Fruit fly (Drosophila melanogaster): ENCODE data around the gene mthl7.

mthl7 gene

DNA sequence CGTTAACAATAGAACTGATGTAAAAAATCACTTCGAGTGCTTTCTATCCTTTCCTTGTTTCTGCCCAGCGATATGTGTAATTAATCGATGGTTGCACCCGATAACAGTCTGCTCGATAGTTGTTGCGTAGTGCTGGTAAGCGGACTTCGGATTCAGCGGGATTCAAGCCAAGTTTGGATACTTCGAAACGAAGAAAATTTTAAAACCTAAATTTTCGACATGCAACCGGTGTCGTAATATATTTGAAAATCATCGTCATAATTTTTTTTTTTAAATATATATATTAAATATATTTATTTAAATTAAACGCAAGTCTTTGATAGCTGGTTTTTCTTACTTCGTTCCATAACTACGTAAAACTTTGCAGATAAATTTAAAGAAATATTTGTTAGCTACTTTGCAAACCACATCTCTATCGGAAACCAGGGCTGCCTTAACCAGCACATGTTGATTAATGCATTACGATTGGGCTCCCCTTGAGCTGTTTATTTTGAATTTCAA is 17.5 kb upstream of the mthl7 start, which contains the start of the genes UbcE2M and Dhps (continued):
- peak; percentile 3 for TF ChIP-seq CG6654 (GFP tag; optimal IDR thresholded peaks at IDR 0.05)
- no peak for TF ChIP-seq Mes4 (GFP tag; optimal IDR thresholded peaks at IDR 0.05)
- TF ChIP-seq HmgD (GFP tag; optimal IDR thresholded peaks at IDR 0.05), result peak; percentile 32
- TF ChIP-seq Oli (tag; optimal IDR thresholded peaks at IDR 0.05), result peak; percentile 65
- TF ChIP-seq inv (GFP tag; IDR thresholded peaks at IDR 0.05; ENCODE audit: partially characterized antibody), result peak; percentile 70
- peak; percentile 72 for TF ChIP-seq CG13296 (GFP tag; optimal IDR thresholded peaks at IDR 0.05)
- peak; percentile 76; the same call in 2 of the 3 replicates for TF ChIP-seq Opbp (GFP tag; IDR thresholded peaks at IDR 0.05; ENCODE audit: partially characterized antibody)
- TF ChIP-seq CG17328 (GFP tag; IDR thresholded peaks at IDR 0.05), result no peak
- TF ChIP-seq lmd (GFP tag; IDR thresholded peaks at IDR 0.05), result peak; percentile 61
- TF ChIP-seq CG33213 (GFP tag; optimal IDR thresholded peaks at IDR 0.05), result no peak
- TF ChIP-seq CG2120 (GFP tag; optimal IDR thresholded peaks at IDR 0.05), result peak; percentile 82
- TF ChIP-seq Hr39 (optimal IDR thresholded peaks at IDR 0.05), result no peak
- peak; percentile 78 for TF ChIP-seq CG4328 (GFP tag; optimal IDR thresholded peaks at IDR 0.05)
- peak; percentile 80 for TF ChIP-seq Dek (tag; optimal IDR thresholded peaks at IDR 0.05)
- TF ChIP-seq CG1024 (GFP tag; IDR thresholded peaks at IDR 0.05), result no peak
- TF ChIP-seq NC2α (GFP tag; optimal IDR thresholded peaks at IDR 0.05), result no peak
- peak; percentile 49 for TF ChIP-seq Hsf (GFP tag; optimal IDR thresholded peaks at IDR 0.05)
- no peak for TF ChIP-seq CG12219 (GFP tag; optimal IDR thresholded peaks at IDR 0.05)
- TF ChIP-seq HmgZ (tag; optimal IDR thresholded peaks at IDR 0.05), result peak; percentile 70
- peak; percentile 84 for TF ChIP-seq amos (GFP tag; IDR thresholded peaks at IDR 0.05; ENCODE audit: partially characterized antibody)
- TF ChIP-seq CrebB (tag; optimal IDR thresholded peaks at IDR 0.05), result no peak
- no peak for TF ChIP-seq C15 (GFP tag; IDR thresholded peaks at IDR 0.05)
- no peak for TF ChIP-seq CG11398 (GFP tag; optimal IDR thresholded peaks at IDR 0.05)
- peak; percentile 2 for TF ChIP-seq tup (GFP tag; optimal IDR thresholded peaks at IDR 0.05)
- peak; percentile 9 for TF ChIP-seq CG1647 (GFP tag; optimal IDR thresholded peaks at IDR 0.05)
- TF ChIP-seq vvl (GFP tag; IDR thresholded peaks at IDR 0.05), result peak; percentile 37; the same call in 1 of the 2 replicates
- TF ChIP-seq stwl (tag; optimal IDR thresholded peaks at IDR 0.05), result peak; percentile 81
- peak; percentile 51 for TF ChIP-seq CG3995 (GFP tag; optimal IDR thresholded peaks at IDR 0.05)
- peak; percentile 10 for TF ChIP-seq tx (GFP tag; optimal IDR thresholded peaks at IDR 0.05)
- TF ChIP-seq gro (GFP tag; optimal IDR thresholded peaks at IDR 0.05), result no peak
- peak; percentile 19 for TF ChIP-seq Hand (GFP tag; optimal IDR thresholded peaks at IDR 0.05)
- TF ChIP-seq ac (GFP tag; optimal IDR thresholded peaks at IDR 0.05), result no peak
- TF ChIP-seq Asciz (GFP tag; optimal IDR thresholded peaks at IDR 0.05), result no peak
- TF ChIP-seq CG17802 (tag; optimal IDR thresholded peaks at IDR 0.05), result peak; percentile 16
- no peak for TF ChIP-seq disco-r (GFP tag; optimal IDR thresholded peaks at IDR 0.05)
- TF ChIP-seq ftz-f1 (GFP tag; optimal IDR thresholded peaks at IDR 0.05), result no peak
- peak; percentile 56 for TF ChIP-seq HLH54F (GFP tag; optimal IDR thresholded peaks at IDR 0.05)
- peak; percentile 48; the same call in 1 of the 2 replicates for TF ChIP-seq CG14014 (GFP tag; IDR thresholded peaks at IDR 0.05)
- TF ChIP-seq CG18476 (GFP tag; optimal IDR thresholded peaks at IDR 0.05), result peak; percentile 14
- TF ChIP-seq jigr1 (GFP tag; IDR thresholded peaks at IDR 0.05), result peak; percentile 60; the same call in 1 of the 3 replicates
- TF ChIP-seq CG10147 (GFP tag; optimal IDR thresholded peaks at IDR 0.05), result peak; percentile 79
- TF ChIP-seq Bteb2 (GFP tag; optimal IDR thresholded peaks at IDR 0.05), result no peak
- peak; percentile 6; the same call in 1 of the 2 replicates for TF ChIP-seq chm (GFP tag; IDR thresholded peaks at IDR 0.05)
- TF ChIP-seq CG10543 (GFP tag; optimal IDR thresholded peaks at IDR 0.05), result peak; percentile 87
- TF ChIP-seq so (GFP tag; IDR thresholded peaks at IDR 0.05), result no peak; the same call in 2 of the 3 replicates
- peak; percentile 72; the same call in 2 of the 4 replicates for TF ChIP-seq Gug (GFP tag; IDR thresholded peaks at IDR 0.05)
- peak; percentile 57 for TF ChIP-seq CG10654 (GFP tag; optimal IDR thresholded peaks at IDR 0.05)
- TF ChIP-seq eyg (GFP tag; optimal IDR thresholded peaks at IDR 0.05), result peak; percentile 36
- no peak for TF ChIP-seq ewg (GFP tag; optimal IDR thresholded peaks at IDR 0.05)
- TF ChIP-seq CG18262 (tag; optimal IDR thresholded peaks at IDR 0.05), result peak; percentile 65
- TF ChIP-seq sob (GFP tag; IDR thresholded peaks at IDR 0.05), result peak; percentile 73
